Fruit fly (Drosophila melanogaster) whole organism, embryonic: Measurements from ENCODE around the gene CG10300.

Source experiments
- Adf1 ChIP-seq: fragments of 200-800 bp; sonication (Bioruptor generic); IDR thresholded peaks from 2 replicates; pipeline ENCODE4 v1.3.6; 2022; ENCODE audit warnings: missing biosample characterization, missing genetic modification characterization
- Antp ChIP-seq: fragments of 200-800 bp; sonication (Bioruptor generic); optimal IDR thresholded peaks from 3 replicates; lab custom pipeline; 2016; ENCODE audit warnings: missing biosample characterization, missing genetic modification characterization
- Atf3 ChIP-seq: fragments of 200-800 bp; sonication (Bioruptor generic); optimal IDR thresholded peaks from 3 replicates; lab custom pipeline; 2016; ENCODE audit warnings: missing biosample characterization, missing genetic modification characterization
- CG11695 ChIP-seq: fragments of 200-800 bp; sonication (Bioruptor generic); IDR thresholded peaks from 3 replicates; pipeline ENCODE4 v1.3.6; 2022; ENCODE audit warnings: missing biosample characterization, missing genetic modification characterization
- CG12942 ChIP-seq: fragments of 200-800 bp; sonication (Bioruptor generic); optimal IDR thresholded peaks from 3 replicates; lab custom pipeline; 2016; ENCODE audit warnings: missing biosample characterization, missing genetic modification characterization
- CG17568 ChIP-seq: fragments of 200-800 bp; sonication (Bioruptor generic); optimal IDR thresholded peaks from 2 replicates; lab custom pipeline; 2018; ENCODE audit warnings: missing biosample characterization, mild to moderate bottlenecking, missing genetic modification characterization, moderate library complexity
- CG17612 ChIP-seq: fragments of 200-800 bp; sonication (Bioruptor generic); IDR thresholded peaks from 2 replicates; pipeline ENCODE4 v1.3.6; 2022; ENCODE audit warnings: missing biosample characterization, missing genetic modification characterization
- CG1832 ChIP-seq: fragments of 200-800 bp; sonication (Bioruptor generic); optimal IDR thresholded peaks from 2 replicates; lab custom pipeline; 2017; ENCODE audit warnings: missing biosample characterization, mild to moderate bottlenecking, missing genetic modification characterization, inconsistent platforms
- CG3281 ChIP-seq: fragments of 200-800 bp; sonication (Bioruptor generic); optimal IDR thresholded peaks from 3 replicates; lab custom pipeline; 2017; ENCODE audit warnings: missing biosample characterization, mild to moderate bottlenecking, missing genetic modification characterization
- CG33213 ChIP-seq: fragments of 200-800 bp; sonication (Bioruptor generic); optimal IDR thresholded peaks from 3 replicates; lab custom pipeline; 2016; ENCODE audit warnings: missing biosample characterization, missing genetic modification characterization
- CG42726 ChIP-seq: fragments of 200-800 bp; sonication (Bioruptor generic); IDR thresholded peaks from 2 replicates; pipeline ENCODE4 v1.3.6; 2022; ENCODE audit warnings: missing biosample characterization, missing genetic modification characterization; ENCODE audit not compliant: partially characterized antibody
- CG4404 ChIP-seq: fragments of 200-800 bp; sonication (Bioruptor generic); IDR thresholded peaks from 2 replicates; pipeline ENCODE4 v1.3.6; 2022; ENCODE audit warnings: missing biosample characterization, missing genetic modification characterization
- CG4854 ChIP-seq: fragments of 200-800 bp; sonication (Bioruptor generic); optimal IDR thresholded peaks from 2 replicates; lab custom pipeline; 2016; ENCODE audit warnings: missing biosample characterization, missing genetic modification characterization, inconsistent platforms
- CG7928 ChIP-seq: fragments of 200-800 bp; sonication (Bioruptor generic); optimal IDR thresholded peaks from 2 replicates; lab custom pipeline; 2017; ENCODE audit warnings: missing biosample characterization, mild to moderate bottlenecking, missing genetic modification characterization
- CG8944 ChIP-seq: fragments of 200-800 bp; sonication (Bioruptor generic); optimal IDR thresholded peaks from 3 replicates; lab custom pipeline; 2016; ENCODE audit warnings: missing biosample characterization, missing genetic modification characterization
- CG9817 ChIP-seq: fragments of 200-800 bp; sonication (Bioruptor generic); optimal IDR thresholded peaks from 2 replicates; lab custom pipeline; 2018; ENCODE audit warnings: missing biosample characterization, mild to moderate bottlenecking, missing genetic modification characterization, moderate library complexity
- CoRest ChIP-seq: fragments of 200-800 bp; sonication (Bioruptor generic); optimal IDR thresholded peaks from 3 replicates; lab custom pipeline; 2018; ENCODE audit warnings: missing biosample characterization, mild to moderate bottlenecking, missing genetic modification characterization, moderate library complexity
- Dek ChIP-seq: fragments of 200-800 bp; sonication (Bioruptor generic); optimal IDR thresholded peaks from 3 replicates; lab custom pipeline; 2019; ENCODE audit warnings: missing biosample characterization, mild to moderate bottlenecking, missing genetic modification characterization, moderate library complexity
- Dip2 ChIP-seq: fragments of 200-800 bp; sonication (Bioruptor generic); IDR thresholded peaks from 2 replicates; pipeline ENCODE4 v1.3.6; 2022; ENCODE audit warnings: missing biosample characterization, missing genetic modification characterization
- GATAe ChIP-seq: fragments of 200-800 bp; sonication (Bioruptor generic); conservative IDR thresholded peaks from 2 replicates; pipeline ENCODE4 v1.3.6; 2022; ENCODE audit warnings: missing biosample characterization, missing genetic modification characterization
- H2.0 ChIP-seq: fragments of 200-800 bp; sonication (Bioruptor generic); IDR thresholded peaks from 2 replicates; pipeline ENCODE4 v1.3.6; 2022; ENCODE audit warnings: missing biosample characterization, missing genetic modification characterization
- HLH4C ChIP-seq: fragments of 200-800 bp; sonication (Bioruptor generic); IDR thresholded peaks from 3 replicates; pipeline ENCODE4 v1.3.6; 2022; ENCODE audit warnings: missing biosample characterization, missing genetic modification characterization; ENCODE audit not compliant: partially characterized antibody
- HLH54F ChIP-seq: fragments of 200-800 bp; sonication (Bioruptor generic); optimal IDR thresholded peaks from 3 replicates; lab custom pipeline; 2016; ENCODE audit warnings: missing biosample characterization, missing genetic modification characterization
- HLHmδ ChIP-seq: fragments of 200-800 bp; sonication (Bioruptor generic); optimal IDR thresholded peaks from 2 replicates; lab custom pipeline; 2018; ENCODE audit warnings: missing biosample characterization, mild to moderate bottlenecking, missing genetic modification characterization, moderate library complexity
- Hmr ChIP-seq: fragments of 200-800 bp; sonication (Bioruptor generic); optimal IDR thresholded peaks from 3 replicates; lab custom pipeline; 2017; ENCODE audit warnings: mild to moderate bottlenecking, missing biosample characterization, missing genetic modification reagents, missing genetic modification characterization
- Myb ChIP-seq: fragments of 200-800 bp; sonication (Bioruptor generic); optimal IDR thresholded peaks from 2 replicates; lab custom pipeline; 2016; ENCODE audit warnings: missing biosample characterization, missing genetic modification characterization
- Rx ChIP-seq: fragments of 200-800 bp; sonication (Bioruptor generic); IDR thresholded peaks from 2 replicates; pipeline ENCODE4 v1.3.6; 2022; ENCODE audit warnings: missing biosample characterization, missing genetic modification characterization
- Taf1 ChIP-seq: fragments of 200-800 bp; sonication (Bioruptor generic); IDR thresholded peaks from 2 replicates; pipeline ENCODE4 v1.3.6; 2022; ENCODE audit warnings: missing biosample characterization, missing genetic modification characterization
- Vsx1 ChIP-seq: fragments of 200-800 bp; sonication (Bioruptor generic); optimal IDR thresholded peaks from 2 replicates; lab custom pipeline; 2017; ENCODE audit warnings: missing biosample characterization, mild to moderate bottlenecking, missing genetic modification characterization, missing genetic modification reagents
- abd-A ChIP-seq: fragments of 200-800 bp; sonication (Bioruptor generic); optimal IDR thresholded peaks from 3 replicates; lab custom pipeline; 2019; ENCODE audit warnings: missing biosample characterization, mild to moderate bottlenecking, missing genetic modification characterization, moderate library complexity
- eyg ChIP-seq: fragments of 200-800 bp; sonication (Bioruptor generic); optimal IDR thresholded peaks from 3 replicates; lab custom pipeline; 2016; ENCODE audit warnings: missing biosample characterization, missing genetic modification characterization
- gcm ChIP-seq: fragments of 200-800 bp; sonication (Bioruptor generic); optimal IDR thresholded peaks from 2 replicates; lab custom pipeline; 2019; ENCODE audit warnings: missing biosample characterization, mild to moderate bottlenecking, missing genetic modification characterization, moderate library complexity
- grau ChIP-seq: fragments of 200-800 bp; optimal IDR thresholded peaks from 3 replicates; lab custom pipeline; 2019; ENCODE audit warnings: missing biosample characterization, mild to moderate bottlenecking, missing genetic modification characterization, moderate library complexity
- h ChIP-seq: fragments of >200 bp; optimal IDR thresholded peaks from 2 replicates; lab custom pipeline; 2017
- pho ChIP-seq: fragments of 200-800 bp; sonication (Bioruptor generic); optimal IDR thresholded peaks from 2 replicates; lab custom pipeline; 2016; ENCODE audit warnings: missing biosample characterization, missing genetic modification characterization
- pnt ChIP-seq: fragments of 200-800 bp; sonication (Bioruptor generic); optimal IDR thresholded peaks from 3 replicates; lab custom pipeline; 2016; ENCODE audit warnings: missing biosample characterization, missing genetic modification characterization
- pros ChIP-seq: fragments of 200-800 bp; sonication (Bioruptor generic); optimal IDR thresholded peaks from 3 replicates; lab custom pipeline; 2019; ENCODE audit warnings: missing biosample characterization, mild to moderate bottlenecking, missing genetic modification characterization, moderate library complexity
- sd ChIP-seq: fragments of 200-800 bp; sonication (Bioruptor generic); optimal IDR thresholded peaks from 3 replicates; lab custom pipeline; 2018; ENCODE audit warnings: missing biosample characterization, mild to moderate bottlenecking, missing genetic modification characterization, moderate library complexity
- sens ChIP-seq: fragments of 200-800 bp; sonication (Bioruptor generic); peaks from one replicate; lab custom pipeline; 2016; ENCODE audit warnings: missing biosample characterization, missing genetic modification characterization
- sens-2 ChIP-seq: fragments of 200-800 bp; sonication (Bioruptor generic); IDR thresholded peaks from 2 replicates; pipeline ENCODE4 v1.3.6; 2022; ENCODE audit warnings: missing biosample characterization, missing genetic modification characterization
- seq ChIP-seq: fragments of 200-800 bp; sonication (Bioruptor generic); IDR thresholded peaks from 2 replicates; pipeline ENCODE4 v1.3.6; 2022; ENCODE audit warnings: missing biosample characterization, missing genetic modification characterization
- sim ChIP-seq: fragments of 200-800 bp; sonication (Bioruptor generic); IDR thresholded peaks from 2 replicates; pipeline ENCODE4 v1.3.6; 2022; ENCODE audit warnings: missing biosample characterization, missing genetic modification characterization
- sisA ChIP-seq: fragments of 200-800 bp; sonication (Bioruptor generic); IDR thresholded peaks from 2 replicates; pipeline ENCODE4 v1.3.6; 2022; ENCODE audit warnings: missing biosample characterization, missing genetic modification characterization
- so ChIP-seq: fragments of 200-800 bp; sonication (Bioruptor generic); IDR thresholded peaks from 3 replicates; pipeline ENCODE4 v1.3.6; 2022; ENCODE audit warnings: missing biosample characterization, missing genetic modification characterization
- stwl ChIP-seq: fragments of 200-800 bp; sonication (Bioruptor generic); optimal IDR thresholded peaks from 3 replicates; lab custom pipeline; 2018; ENCODE audit warnings: missing biosample characterization, mild to moderate bottlenecking, missing genetic modification characterization, moderate library complexity
- tgo ChIP-seq: fragments of 200-800 bp; sonication (Bioruptor generic); IDR thresholded peaks from 3 replicates; pipeline ENCODE4 v1.3.6; 2022; ENCODE audit warnings: missing biosample characterization, missing genetic modification characterization
- tin ChIP-seq: fragments of 200-800 bp; sonication (Bioruptor generic); optimal IDR thresholded peaks from 3 replicates; lab custom pipeline; 2016; ENCODE audit warnings: missing biosample characterization, missing genetic modification characterization
- tna ChIP-seq: fragments of 200-800 bp; sonication (Bioruptor generic); IDR thresholded peaks from 2 replicates; pipeline ENCODE4 v1.3.6; 2022; ENCODE audit warnings: missing biosample characterization, missing genetic modification characterization; ENCODE audit not compliant: partially characterized antibody
- wek ChIP-seq: fragments of 200-800 bp; sonication (Bioruptor generic); optimal IDR thresholded peaks from 3 replicates; lab custom pipeline; 2018; ENCODE audit warnings: missing biosample characterization, mild to moderate bottlenecking, missing genetic modification characterization, moderate library complexity
- zfh2 ChIP-seq: fragments of 200-800 bp; sonication (Bioruptor generic); optimal IDR thresholded peaks from 2 replicates; lab custom pipeline; 2016; ENCODE audit warnings: missing biosample characterization, missing genetic modification characterization

Gene CG10300

DNA sequence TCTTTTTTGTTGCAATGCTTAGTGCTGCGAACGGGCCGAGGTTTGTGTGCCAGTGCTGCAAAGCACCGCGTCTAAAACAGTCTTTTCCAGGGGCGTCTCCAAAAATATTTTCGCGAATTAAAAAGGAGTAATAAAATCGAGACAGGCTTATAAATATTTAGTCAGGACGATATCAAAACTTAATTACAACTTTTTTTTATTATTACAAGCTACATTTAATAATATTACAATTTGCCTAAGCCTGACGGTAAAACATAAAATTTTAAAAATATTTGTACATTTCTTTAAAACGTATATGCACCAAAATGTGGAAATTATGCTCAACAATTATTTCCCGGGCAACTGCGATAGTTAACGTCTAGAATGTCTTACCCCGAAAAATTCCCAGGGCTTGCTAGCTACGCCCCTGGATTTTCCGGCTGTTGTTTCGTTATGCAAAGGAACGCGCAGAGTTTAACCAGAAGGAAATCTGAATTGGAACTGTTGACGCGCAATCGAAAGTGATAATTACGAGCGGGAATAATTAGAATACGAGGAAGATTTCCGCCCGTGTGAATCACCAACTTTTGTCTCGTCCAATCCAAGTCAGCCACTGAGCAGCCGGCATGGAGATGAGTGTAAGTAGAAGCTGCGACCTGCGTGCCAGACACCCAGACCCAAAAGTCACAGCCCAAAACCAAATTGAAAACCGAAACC, 46.7 kb downstream of the CG10300 start, which contains the start of the genes PTPMT1 and Hrd3 (continued):
- TF ChIP-seq Dip2 (peak; percentile 70), pho (GFP tag; lab: Kevin White, UChicago) (peak; percentile 98), CG3281 (peak; percentile 99), Vsx1 (GFP tag; lab: Kevin White, UChicago) (peak; percentile 95), CG33213 (GFP tag; lab: Kevin White, UChicago) (peak; percentile 94), wek (GFP tag; lab: Kevin White, UChicago) (peak; percentile 84), GATAe (GFP tag; lab: Robert Waterston, UW) (peak; percentile 88), abd-A (tag; lab: Kevin White, UChicago) (no peak), CG1832 (GFP tag; lab: Kevin White, UChicago) (no peak), HLH54F (GFP tag; lab: Kevin White, UChicago) (peak; percentile 99), sd (tag; lab: Kevin White, UChicago) (peak; percentile 96), Dek (tag; lab: Kevin White, UChicago) (peak; percentile 98), CG17568 (GFP tag; lab: Kevin White, UChicago) (no peak), CG4854 (GFP tag; lab: Kevin White, UChicago) (peak; percentile 97), gcm (GFP tag; lab: Kevin White, UChicago) (peak; percentile 97), CG42726 (GFP tag; lab: Robert Waterston, UW) (no peak), Adf1 (GFP tag; lab: Robert Waterston, UW) (peak; percentile 79), so (peak; percentile 95), h (no peak), zfh2 (GFP tag; lab: Kevin White, UChicago) (peak; percentile 99), HLHmδ (no peak), eyg (GFP tag; lab: Kevin White, UChicago) (peak; percentile 94), Rx (GFP tag; lab: Robert Waterston, UW) (peak; percentile 89; the same call in 1 of the 2 replicates), grau (tag; lab: Kevin White, UChicago) (peak; percentile 98), CG7928 (GFP tag; lab: Kevin White, UChicago) (peak; percentile 82), tin (GFP tag; lab: Kevin White, UChicago) (peak; percentile 99), Myb (GFP tag; lab: Kevin White, UChicago) (peak; percentile 88), Atf3 (GFP tag; lab: Kevin White, UChicago) (peak; percentile 96), pros (GFP tag; lab: Kevin White, UChicago) (peak; percentile 77), CoRest (tag; lab: Kevin White, UChicago) (peak; percentile 100), sisA (peak; percentile 97), sens-2 (peak; percentile 90), CG11695 (GFP tag; lab: Robert Waterston, UW) (peak; percentile 97), CG12942 (GFP tag; lab: Kevin White, UChicago) (peak; percentile 98), CG17612 (peak; percentile 89; the same call in 1 of the 2 replicates), CG9817 (peak; percentile 98), tgo (GFP tag; lab: Robert Waterston, UW) (peak; percentile 96), CG8944 (GFP tag; lab: Kevin White, UChicago) (peak; percentile 96), HLH4C (no peak), pnt (GFP tag; lab: Kevin White, UChicago) (peak; percentile 98), H2.0 (peak; percentile 89), seq (GFP tag; lab: Robert Waterston, UW) (peak; percentile 95), tna (GFP tag; lab: Robert Waterston, UW) (no peak), Taf1 (GFP tag; lab: Robert Waterston, UW) (peak; percentile 86), sens (GFP tag; lab: Kevin White, UChicago) (peak; percentile 100), CG4404 (GFP tag; lab: Robert Waterston, UW) (peak; percentile 97), Hmr (GFP tag; lab: Kevin White, UChicago) (peak; percentile 99), sim (peak; percentile 89), Antp (GFP tag; lab: Kevin White, UChicago) (peak; percentile 96), stwl (tag; lab: Kevin White, UChicago) (peak; percentile 72)
